Worm (Caenorhabditis elegans) whole organism, young adult: ENCODE results near the gene col-143.

Experiments
- B0019.2 ChIP-seq: fragments of 200-800 bp; sonication (Bioruptor generic); conservative IDR thresholded peaks from 2 replicates; pipeline ENCODE4 v1.3.6; 2022; ENCODE audit warnings: missing genetic modification reagents, missing genetic modification characterization, missing compliant biosample characterization
- F37B4.10 ChIP-seq: fragments of 200-800 bp; sonication (Bioruptor generic); IDR thresholded peaks from 2 replicates; pipeline ENCODE4 v1.3.6; 2022; ENCODE audit warnings: missing genetic modification characterization, missing compliant biosample characterization
- F49E8.2 ChIP-seq: sonication (generic microtip); optimal IDR thresholded peaks from 3 replicates; lab custom pipeline; 2017; ENCODE audit warnings: missing genetic modification characterization, mild to moderate bottlenecking, missing compliant biosample characterization, antibody characterized with exemption, moderate library complexity; ENCODE audit not compliant: insufficient read depth
- K12H6.12 ChIP-seq: fragments of 200-800 bp; sonication (Bioruptor generic); optimal IDR thresholded peaks from 2 replicates; lab custom pipeline; 2018; ENCODE audit warnings: mild to moderate bottlenecking, missing genetic modification characterization, missing compliant biosample characterization
- Y79H2A.3 ChIP-seq: fragments of 200-800 bp; sonication (Bioruptor generic); conservative IDR thresholded peaks from 2 replicates; pipeline ENCODE4 v1.3.6; 2022; ENCODE audit warnings: missing genetic modification reagents, missing genetic modification characterization, missing compliant biosample characterization
- athp-1 ChIP-seq: sonication (generic microtip); optimal IDR thresholded peaks from 2 replicates; lab custom pipeline; 2017; ENCODE audit warnings: mild to moderate bottlenecking, missing genetic modification characterization, missing compliant biosample characterization
- attf-5 ChIP-seq: fragments of 200-800 bp; sonication (Bioruptor generic); optimal IDR thresholded peaks from 2 replicates; lab custom pipeline; 2018; ENCODE audit warnings: mild to moderate bottlenecking, missing genetic modification characterization, missing compliant biosample characterization
- bed-1 ChIP-seq: fragments of 200-800 bp; sonication (Bioruptor generic); IDR thresholded peaks from 2 replicates; pipeline ENCODE4 v1.3.6; 2022; ENCODE audit warnings: missing genetic modification reagents, missing genetic modification characterization, missing compliant biosample characterization
- bed-2 ChIP-seq: fragments of 200-800 bp; sonication (Bioruptor generic); IDR thresholded peaks from 2 replicates; pipeline ENCODE4 v1.3.6; 2022; ENCODE audit warnings: missing genetic modification reagents, missing genetic modification characterization, missing compliant biosample characterization
- cebp-1 ChIP-seq, 2 experiments: fragments of 200-800 bp in 1 of 2; sonication (Bioruptor generic) in 1 of 2; sonication (generic microtip) in 1 of 2; IDR thresholded peaks in 1 of 2; optimal IDR thresholded peaks in 1 of 2; 2 replicates each; pipeline versions ENCODE4 v1.3.6 to Lab custom; 2017 to 2022; ENCODE audit warnings: missing compliant biosample characterization in 2 of 2, missing genetic modification characterization in 2 of 2, mild to moderate bottlenecking in 1 of 2, missing genetic modification reagents in 1 of 2, moderate library complexity in 1 of 2
- ceh-27 ChIP-seq: fragments of 200-800 bp; sonication (Bioruptor generic); optimal IDR thresholded peaks from 2 replicates; lab custom pipeline; 2018; ENCODE audit warnings: mild to moderate bottlenecking, missing genetic modification characterization, moderate library complexity, missing compliant biosample characterization
- ceh-58 ChIP-seq: fragments of 200-800 bp; sonication (Bioruptor generic); IDR thresholded peaks from 2 replicates; pipeline ENCODE4 v1.3.6; 2022; ENCODE audit warnings: missing genetic modification characterization, missing compliant biosample characterization
- chd-7 ChIP-seq: sonication (generic microtip); optimal IDR thresholded peaks from 2 replicates; lab custom pipeline; 2016; ENCODE audit warnings: mild to moderate bottlenecking, missing genetic modification characterization, moderate library complexity, missing compliant biosample characterization
- die-1 ChIP-seq: sonication (generic microtip); optimal IDR thresholded peaks from 2 replicates; lab custom pipeline; 2016; ENCODE audit warnings: missing genotype, mild to moderate bottlenecking, missing genetic modification characterization, missing compliant biosample characterization
- dox-1 ChIP-seq: fragments of 200-800 bp; sonication (Bioruptor generic); IDR thresholded peaks from 2 replicates; pipeline ENCODE4 v1.3.6; 2022; ENCODE audit warnings: missing genetic modification reagents, missing genetic modification characterization, missing compliant biosample characterization
- egl-18 ChIP-seq: fragments of 200-800 bp; sonication (Bioruptor generic); IDR thresholded peaks from 2 replicates; pipeline ENCODE4 v1.3.6; 2022; ENCODE audit warnings: missing genetic modification reagents, missing genetic modification characterization, missing compliant biosample characterization
- egrh-3 ChIP-seq: fragments of 200-800 bp; sonication (Bioruptor generic); IDR thresholded peaks from 2 replicates; pipeline ENCODE4 v1.3.6; 2022; ENCODE audit warnings: missing genetic modification reagents, missing genetic modification characterization, missing compliant biosample characterization
- him-1 ChIP-seq: sonication (generic microtip); optimal IDR thresholded peaks from 2 replicates; lab custom pipeline; 2016; ENCODE audit warnings: missing genotype, missing genetic modification reagents, missing genetic modification characterization, missing compliant biosample characterization
- hmg-1.2 ChIP-seq: fragments of 200-800 bp; sonication (Bioruptor generic); IDR thresholded peaks from 2 replicates; pipeline ENCODE4 v1.3.6; 2022; ENCODE audit warnings: missing genetic modification reagents, missing genetic modification characterization, missing compliant biosample characterization
- lag-1 ChIP-seq: fragments of 200-800 bp; sonication (Bioruptor generic); IDR thresholded peaks from 2 replicates; pipeline ENCODE4 v1.3.6; 2022; ENCODE audit warnings: missing genetic modification reagents, missing genetic modification characterization, missing compliant biosample characterization
- lin-26 ChIP-seq: fragments of 200-800 bp; sonication (Bioruptor generic); IDR thresholded peaks from 2 replicates; pipeline ENCODE4 v1.3.6; 2022; ENCODE audit warnings: missing genetic modification reagents, missing genetic modification characterization, missing compliant biosample characterization
- lin-35 ChIP-seq, 3 experiments: fragments of 150-350 bp in 2 of 3; sonication (generic microtip) in 1 of 3; optimal IDR thresholded peaks; 2 replicates each; lab custom pipeline; 2014 to 2018; ENCODE audit warnings: missing biosample characterization in 3 of 3, missing genetic modification characterization in 3 of 3, missing genetic modification reagents in 3 of 3
- lin-54 ChIP-seq: fragments of 200-800 bp; sonication (Bioruptor generic); optimal IDR thresholded peaks from 2 replicates; lab custom pipeline; 2018; ENCODE audit warnings: mild to moderate bottlenecking, missing genetic modification characterization, missing compliant biosample characterization
- lsy-27 ChIP-seq: sonication (generic microtip); optimal IDR thresholded peaks from 2 replicates; lab custom pipeline; 2017; ENCODE audit warnings: missing genetic modification characterization, mild to moderate bottlenecking, missing compliant biosample characterization, antibody characterized with exemption, missing genotype, borderline replicate concordance; ENCODE audit not compliant: insufficient read depth
- madf-10 ChIP-seq: sonication (generic microtip); optimal IDR thresholded peaks from 2 replicates; lab custom pipeline; 2016; ENCODE audit warnings: mild to moderate bottlenecking, missing genetic modification characterization, missing compliant biosample characterization
- madf-3 ChIP-seq: fragments of 200-800 bp; sonication (Bioruptor generic); IDR thresholded peaks from 2 replicates; pipeline ENCODE4 v1.3.6; 2022; ENCODE audit warnings: missing genetic modification reagents, missing genetic modification characterization, missing compliant biosample characterization
- madf-8 ChIP-seq: fragments of 200-800 bp; sonication (Bioruptor generic); conservative IDR thresholded peaks from 2 replicates; pipeline ENCODE4 v1.3.6; 2022; ENCODE audit warnings: missing genetic modification reagents, missing genetic modification characterization, missing compliant biosample characterization
- mcd-1 ChIP-seq: fragments of 200-800 bp; sonication (Bioruptor generic); IDR thresholded peaks from 2 replicates; pipeline ENCODE4 v1.3.6; 2022; ENCODE audit warnings: missing genetic modification reagents, missing genetic modification characterization, missing compliant biosample characterization
- mxl-1 ChIP-seq: sonication (generic microtip); optimal IDR thresholded peaks from 2 replicates; lab custom pipeline; 2016; ENCODE audit warnings: missing genetic modification characterization, missing compliant biosample characterization
- nfya-1 ChIP-seq: sonication (generic microtip); optimal IDR thresholded peaks from 2 replicates; lab custom pipeline; 2017; ENCODE audit warnings: antibody characterized with exemption, missing compliant biosample characterization, missing genetic modification characterization, borderline replicate concordance; ENCODE audit not compliant: insufficient read depth
- nhr-80 ChIP-seq: sonication (generic microtip); optimal IDR thresholded peaks from 2 replicates; lab custom pipeline; 2016; ENCODE audit warnings: missing genetic modification characterization, missing compliant biosample characterization
- pbrm-1 ChIP-seq: fragments of 200-800 bp; sonication (Bioruptor generic); IDR thresholded peaks from 2 replicates; pipeline ENCODE4 v1.3.6; 2022; ENCODE audit warnings: missing genetic modification reagents, missing genetic modification characterization, missing compliant biosample characterization
- rcor-1 ChIP-seq: fragments of 200-800 bp; sonication (Bioruptor generic); IDR thresholded peaks from 2 replicates; pipeline ENCODE4 v1.3.6; 2022; ENCODE audit warnings: missing genetic modification reagents, missing genetic modification characterization, missing compliant biosample characterization
- rec-8 ChIP-seq, 2 experiments: sonication (generic microtip); optimal IDR thresholded peaks; 2 replicates each; lab custom pipeline; 2016; ENCODE audit warnings: mild to moderate bottlenecking in 2 of 2, missing genetic modification characterization in 2 of 2, missing genetic modification reagents in 2 of 2, missing genotype in 2 of 2, missing biosample characterization in 1 of 2, missing compliant biosample characterization in 1 of 2, moderate library complexity in 1 of 2
- repo-1 ChIP-seq: sonication (generic microtip); optimal IDR thresholded peaks from 2 replicates; lab custom pipeline; 2017; ENCODE audit warnings: mild to moderate bottlenecking, missing genetic modification characterization, missing compliant biosample characterization
- snpc-4 ChIP-seq, 5 experiments: fragments of 150-350 bp in 1 of 5; sonication (generic microtip) in 4 of 5; optimal IDR thresholded peaks; 2 replicates each; lab custom pipeline; 2014 to 2018; ENCODE audit warnings: missing genetic modification characterization in 5 of 5, missing biosample characterization in 3 of 5, antibody characterized with exemption in 2 of 5, mild to moderate bottlenecking in 2 of 5, missing compliant biosample characterization in 2 of 5, missing genotype in 2 of 5, moderate library complexity in 2 of 5, missing genetic modification reagents in 1 of 5
- zfh-2 ChIP-seq: fragments of 200-800 bp; sonication (Bioruptor generic); conservative IDR thresholded peaks from 2 replicates; pipeline ENCODE4 v1.3.6; 2022; ENCODE audit warnings: missing genetic modification reagents, missing genetic modification characterization, missing compliant biosample characterization
- zim-3 ChIP-seq: sonication (generic microtip); optimal IDR thresholded peaks from 2 replicates; lab custom pipeline; 2017; ENCODE audit warnings: mild to moderate bottlenecking, missing genetic modification characterization, moderate library complexity, missing compliant biosample characterization
- ztf-18 ChIP-seq: sonication (generic microtip); optimal IDR thresholded peaks from 2 replicates; lab custom pipeline; 2016; ENCODE audit warnings: missing genotype, mild to moderate bottlenecking, missing genetic modification characterization, missing compliant biosample characterization
- ztf-22 ChIP-seq: fragments of 200-800 bp; sonication (Bioruptor generic); optimal IDR thresholded peaks from 2 replicates; lab custom pipeline; 2018; ENCODE audit warnings: mild to moderate bottlenecking, missing genetic modification characterization, moderate library complexity, missing compliant biosample characterization
- ztf-26 ChIP-seq: sonication (generic microtip); optimal IDR thresholded peaks from 2 replicates; lab custom pipeline; 2017; ENCODE audit warnings: missing genetic modification characterization, missing compliant biosample characterization

col-143 gene

DNA sequence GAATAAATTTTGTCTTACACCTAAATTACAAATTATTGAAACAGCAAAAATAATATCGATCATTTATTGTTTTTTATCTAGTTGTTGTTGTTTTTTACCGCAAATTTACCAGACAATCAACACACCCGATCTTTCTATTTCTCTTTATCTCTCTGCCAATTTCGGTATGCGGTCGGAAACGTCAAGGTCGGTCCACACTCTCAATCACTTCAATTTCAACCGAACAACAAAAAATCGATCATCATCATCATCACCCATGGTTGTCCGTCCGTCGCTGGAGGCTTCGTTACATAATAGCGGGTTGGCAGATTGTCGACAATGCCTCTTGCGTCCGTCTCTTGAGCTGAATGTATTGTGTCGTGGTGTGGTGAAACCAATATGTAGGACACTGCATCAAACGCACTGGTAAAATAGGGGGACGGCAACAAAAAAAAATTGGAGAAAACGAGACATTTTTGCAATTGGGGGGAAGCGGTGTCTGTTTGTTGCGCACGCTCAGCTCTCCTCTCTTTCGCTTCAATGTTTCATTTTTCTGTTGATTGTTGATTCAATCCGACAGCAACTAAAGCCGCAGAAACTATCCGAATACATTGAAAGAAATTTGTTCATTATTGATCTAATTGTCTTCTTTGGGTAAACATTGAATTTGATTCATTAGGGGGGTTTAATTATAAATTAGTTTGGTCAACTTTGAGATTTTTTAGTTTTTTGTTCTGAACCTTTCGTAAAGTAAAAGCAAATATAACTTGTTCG, 41.5 kb downstream of the col-143 start:
- TF ChIP-seq madf-8 (no peak), cebp-1 (GFP tag; IDR thresholded peaks at IDR 0.05; lab: Robert Waterston, UW) (no peak), cebp-1 (tag; optimal IDR thresholded peaks at IDR 0.05; lab: Kevin White, UChicago) (peak; percentile 17), zim-3 (no peak)

DNA sequence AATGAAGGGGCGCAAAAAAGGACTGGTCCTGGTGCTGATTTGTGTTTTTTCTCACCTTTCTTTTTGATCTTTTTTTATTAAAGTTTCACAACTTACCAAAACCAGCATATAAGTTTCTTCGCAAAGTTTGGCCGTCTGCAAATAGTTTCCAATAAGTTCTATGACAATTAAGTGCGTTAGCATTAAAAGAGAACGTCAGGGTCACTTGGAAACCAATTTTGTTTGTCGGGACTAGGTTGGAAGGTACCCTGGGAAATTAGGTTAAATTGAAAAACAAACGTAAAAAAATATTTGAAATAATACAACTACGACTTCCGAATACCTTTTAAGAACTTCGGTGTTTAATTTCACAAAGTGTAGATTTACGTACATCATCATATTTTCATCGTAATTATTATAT, 43.1 kb downstream of the col-143 start:
- TF ChIP-seq him-1 = no peak
- no peak for TF ChIP-seq B0019.2
- TF ChIP-seq Y79H2A.3 (GFP tag; lab: Robert Waterston, UW) = no peak
- TF ChIP-seq K12H6.12 (tag; lab: Kevin White, UChicago) = no peak
- TF ChIP-seq egrh-3 = no peak
- TF ChIP-seq nhr-80 (tag; lab: Kevin White, UChicago) = no peak
- no peak for TF ChIP-seq hmg-1.2 (GFP tag; lab: Robert Waterston, UW)
- no peak for TF ChIP-seq ztf-26 (tag; lab: Kevin White, UChicago)
- TF ChIP-seq F37B4.10 (GFP tag; lab: Robert Waterston, UW) = no peak
- no peak for TF ChIP-seq bed-1 (GFP tag; lab: Robert Waterston, UW)
- no peak for TF ChIP-seq F49E8.2
- TF ChIP-seq, all 124 proteins: peak for 0

DNA sequence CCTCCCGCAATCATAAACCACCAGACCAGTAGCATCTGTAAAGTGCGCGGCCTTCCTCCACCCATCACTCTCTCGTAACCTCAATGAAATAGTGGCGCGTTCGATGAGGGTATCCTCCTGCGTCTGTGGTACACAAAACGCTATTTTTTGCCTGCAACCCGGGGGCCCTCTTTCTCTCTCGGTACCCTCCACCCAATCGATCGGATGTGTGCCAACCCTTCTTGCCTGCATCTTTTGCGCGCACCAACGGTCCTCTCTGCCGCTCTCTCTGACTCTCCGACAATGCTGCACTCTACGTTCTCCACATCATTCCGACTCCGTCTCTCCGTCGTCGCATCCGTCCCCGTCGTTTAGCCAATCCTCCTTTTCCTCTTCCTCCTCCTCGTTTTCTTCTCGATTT, 44.1 kb downstream of the col-143 start:
- TF ChIP-seq bed-2 (GFP tag; lab: Robert Waterston, UW) = peak; percentile 40; the same call in 1 of the 2 replicates
- 0 out of 2 replicates have a peak, but pooled peaks have one; percentile 43 for TF ChIP-seq lin-26 (GFP tag; lab: Robert Waterston, UW)
- peak; percentile 99 for TF ChIP-seq zfh-2 (GFP tag; lab: Robert Waterston, UW)
- peak; percentile 78 for TF ChIP-seq ceh-27 (GFP tag; lab: Kevin White, UChicago)
- no peak for TF ChIP-seq lag-1
- TF ChIP-seq egrh-3 = peak; percentile 71; the same call in 1 of the 2 replicates
- peak; percentile 67 for TF ChIP-seq rcor-1 (GFP tag; lab: Robert Waterston, UW)
- TF ChIP-seq ztf-22 (GFP tag; lab: Kevin White, UChicago) = no peak
- TF ChIP-seq repo-1 (tag; lab: Kevin White, UChicago) = peak; percentile 25
- no peak for TF ChIP-seq nfya-1
- no peak for TF ChIP-seq mxl-1 (tag; lab: Kevin White, UChicago)
- no peak for TF ChIP-seq lsy-27
- TF ChIP-seq athp-1 (tag; lab: Kevin White, UChicago) = peak; percentile 45
- TF ChIP-seq hmg-1.2 (GFP tag; lab: Robert Waterston, UW) = peak; percentile 58
- peak; percentile 44 for TF ChIP-seq madf-10 (tag; lab: Kevin White, UChicago)
- TF ChIP-seq snpc-4 (GFP tag; optimal IDR thresholded peaks at IDR 0.05; lab: Kevin White, UChicago) = peak; percentile 2
- peak in 2 of 4 experiments; percentile 48 for TF ChIP-seq snpc-4 (tag; optimal IDR thresholded peaks at IDR 0.05; lab: Kevin White, UChicago)
- TF ChIP-seq chd-7 = peak; percentile 57
- peak; percentile 56 for TF ChIP-seq die-1
- no peak for TF ChIP-seq ceh-58 (GFP tag; lab: Robert Waterston, UW)
- peak in 1 of 3 experiments; percentile 52 for TF ChIP-seq lin-35 (GFP tag; optimal IDR thresholded peaks at IDR 0.05; lab: Kevin White, UChicago)
- peak; percentile 52 for TF ChIP-seq mcd-1 (GFP tag; lab: Robert Waterston, UW)
- peak; percentile 54; the same call in 1 of the 2 replicates for TF ChIP-seq madf-3 (GFP tag; lab: Robert Waterston, UW)
- peak in 1 of 2 experiments; percentile 8 for TF ChIP-seq rec-8 (tag; optimal IDR thresholded peaks at IDR 0.05; lab: Kevin White, UChicago)
- 0 out of 2 replicates have a peak, but pooled peaks have one; percentile 45 for TF ChIP-seq egl-18 (GFP tag; lab: Robert Waterston, UW)
- TF ChIP-seq pbrm-1 = peak; percentile 60; the same call in 1 of the 2 replicates
- TF ChIP-seq ztf-18 (tag; lab: Kevin White, UChicago) = peak; percentile 3
- TF ChIP-seq cebp-1 (GFP tag; IDR thresholded peaks at IDR 0.05; lab: Robert Waterston, UW) = no peak
- peak; percentile 76 for TF ChIP-seq cebp-1 (tag; optimal IDR thresholded peaks at IDR 0.05; lab: Kevin White, UChicago)
- peak; percentile 17 for TF ChIP-seq lin-54 (GFP tag; lab: Kevin White, UChicago)
- peak; percentile 53 for TF ChIP-seq attf-5 (GFP tag; lab: Kevin White, UChicago)
- no peak for TF ChIP-seq nhr-80 (tag; lab: Kevin White, UChicago)
- TF ChIP-seq dox-1 (GFP tag; lab: Robert Waterston, UW) = peak; percentile 74
